Fruit fly (Drosophila melanogaster) whole organism, wandering third instar larva: ENCODE results near the gene Smg5.

ENCODE experiments used
- Abd-B ChIP-seq: fragments of >200 bp; optimal IDR thresholded peaks from 2 replicates; lab custom pipeline; 2017; ENCODE audit warnings: missing biosample characterization, missing genetic modification characterization
- CG32264 ChIP-seq: fragments of 200-800 bp; sonication (Bioruptor generic); optimal IDR thresholded peaks from 2 replicates; lab custom pipeline; 2016; ENCODE audit warnings: missing biosample characterization, missing genetic modification characterization
- CrebA ChIP-seq: fragments of 200-800 bp; sonication (Bioruptor generic); optimal IDR thresholded peaks from 2 replicates; lab custom pipeline; 2016; ENCODE audit warnings: missing biosample characterization, mild to moderate bottlenecking, missing genetic modification characterization, borderline replicate concordance
- Dfd ChIP-seq: fragments of >200 bp; optimal IDR thresholded peaks from 2 replicates; lab custom pipeline; 2017; ENCODE audit warnings: missing biosample characterization, missing genetic modification characterization
- HLH106 ChIP-seq: fragments of 200-800 bp; optimal IDR thresholded peaks from 3 replicates; lab custom pipeline; 2019; ENCODE audit warnings: missing biosample characterization, mild to moderate bottlenecking, missing genetic modification characterization, moderate library complexity
- Hnf4 ChIP-seq: fragments of 200-800 bp; sonication (Bioruptor generic); optimal IDR thresholded peaks from 2 replicates; lab custom pipeline; 2016; ENCODE audit warnings: missing biosample characterization, mild to moderate bottlenecking, missing genetic modification characterization
- Hr78 ChIP-seq: fragments of >200 bp; optimal IDR thresholded peaks from 2 replicates; lab custom pipeline; 2017; ENCODE audit warnings: missing biosample characterization, missing genetic modification characterization
- Hr83 ChIP-seq: fragments of 200-300 bp; sonication (Bioruptor generic); optimal IDR thresholded peaks from 2 replicates; lab custom pipeline; 2016; ENCODE audit warnings: missing biosample characterization, mild to moderate bottlenecking, missing genetic modification characterization, moderate library complexity; ENCODE audit not compliant: poor library complexity, severe bottlenecking
- Myc ChIP-seq: fragments of >200 bp; optimal IDR thresholded peaks from 2 replicates; lab custom pipeline; 2017
- OdsH ChIP-seq: fragments of 200-800 bp; sonication (Bioruptor generic); optimal IDR thresholded peaks from 2 replicates; lab custom pipeline; 2016; ENCODE audit warnings: missing biosample characterization, mild to moderate bottlenecking, missing genetic modification characterization
- Rel ChIP-seq, 2 experiments: fragments of 200-800 bp; sonication (Bioruptor generic) in 1 of 2; optimal IDR thresholded peaks; 2 replicates in 1 of 2; 3 replicates in 1 of 2; lab custom pipeline; 2016 to 2019; ENCODE audit warnings: mild to moderate bottlenecking in 2 of 2, missing biosample characterization in 2 of 2, missing genetic modification characterization in 2 of 2, moderate library complexity in 1 of 2
- Vsx2 ChIP-seq: fragments of 200-300, 225-300 bp; sonication (Bioruptor generic); optimal IDR thresholded peaks from 2 replicates; lab custom pipeline; 2018; ENCODE audit warnings: missing biosample characterization, missing genetic modification characterization; ENCODE audit not compliant: partially characterized antibody
- dmrt93B ChIP-seq: fragments of 200-800 bp; sonication (Bioruptor generic); optimal IDR thresholded peaks from 2 replicates; lab custom pipeline; 2018; ENCODE audit warnings: missing biosample characterization, mild to moderate bottlenecking, missing genetic modification characterization
- dsf ChIP-seq: sonication (Bioruptor generic); optimal IDR thresholded peaks from 2 replicates; lab custom pipeline; 2016; ENCODE audit warnings: missing biosample characterization, missing genetic modification characterization, borderline replicate concordance
- ey ChIP-seq: fragments of 200-800 bp; sonication (Bioruptor generic); optimal IDR thresholded peaks from 2 replicates; lab custom pipeline; 2016; ENCODE audit warnings: missing biosample characterization, missing genetic modification characterization
- foxo ChIP-seq, 2 experiments: fragments of 200-800 bp; sonication (Bioruptor generic); optimal IDR thresholded peaks; 2 replicates in 1 of 2; 3 replicates in 1 of 2; lab custom pipeline; 2016 to 2017; ENCODE audit warnings: missing biosample characterization in 2 of 2, missing genetic modification characterization in 2 of 2
- fru ChIP-seq: fragments of 200-800 bp; sonication (Bioruptor generic); optimal IDR thresholded peaks from 3 replicates; lab custom pipeline; 2016; ENCODE audit warnings: missing biosample characterization, mild to moderate bottlenecking, missing genetic modification characterization
- h ChIP-seq: fragments of 200-800 bp; sonication (Bioruptor generic); optimal IDR thresholded peaks from 3 replicates; lab custom pipeline; 2016; ENCODE audit warnings: missing biosample characterization, mild to moderate bottlenecking, missing genetic modification characterization
- jim ChIP-seq: fragments of 175-275, 200-325 bp; sonication (Bioruptor generic); optimal IDR thresholded peaks from 2 replicates; lab custom pipeline; 2016; ENCODE audit warnings: missing biosample characterization, mild to moderate bottlenecking, missing genetic modification characterization
- lola ChIP-seq: fragments of >200 bp; optimal IDR thresholded peaks from 2 replicates; lab custom pipeline; 2017; ENCODE audit warnings: missing biosample characterization, missing genetic modification characterization
- pan ChIP-seq: fragments of >200 bp; optimal IDR thresholded peaks from 2 replicates; lab custom pipeline; 2017
- rgr ChIP-seq: fragments of 200-800 bp; sonication (Bioruptor generic); optimal IDR thresholded peaks from 3 replicates; lab custom pipeline; 2016; ENCODE audit warnings: missing biosample characterization, mild to moderate bottlenecking, missing genetic modification characterization
- woc ChIP-seq: sonication (Bioruptor generic); optimal IDR thresholded peaks from 2 replicates; lab custom pipeline; 2016; ENCODE audit warnings: missing biosample characterization, mild to moderate bottlenecking, missing genetic modification characterization

The Smg5 gene

DNA sequence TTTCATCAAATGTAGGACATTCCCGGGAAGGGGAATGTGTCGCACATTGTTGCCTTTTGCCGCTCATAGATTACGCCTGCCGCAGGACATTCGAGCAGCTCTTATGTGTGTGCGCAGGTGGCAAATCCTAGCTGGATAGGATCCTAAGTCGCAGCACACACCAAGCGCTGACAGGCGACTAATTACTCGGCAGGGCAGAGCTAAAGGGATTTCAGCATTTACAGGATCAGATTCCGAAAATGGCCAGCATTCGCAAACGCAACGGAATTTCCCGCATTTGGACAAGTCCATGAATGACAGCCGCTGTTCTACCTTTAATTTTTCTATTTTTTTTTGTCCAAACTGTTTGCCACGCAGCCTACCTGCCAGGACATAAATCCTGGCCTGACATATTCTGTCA lies 36.8 kb downstream of the Smg5 start:
- TF ChIP-seq lola (GFP tag; lab: Kevin White, UChicago) = no peak
- TF ChIP-seq fru (GFP tag; lab: Kevin White, UChicago) = no peak
- TF ChIP-seq Myc (lab: Kevin White, UChicago) = no peak
- TF ChIP-seq rgr (GFP tag; lab: Kevin White, UChicago) = no peak
- TF ChIP-seq Abd-B = no peak
- TF ChIP-seq Hnf4 (GFP tag; lab: Kevin White, UChicago) = no peak
- TF ChIP-seq OdsH (GFP tag; lab: Kevin White, UChicago) = no peak
- no peak for TF ChIP-seq pan (lab: Kevin White, UChicago)
- TF ChIP-seq Vsx2 (GFP tag; lab: Kevin White, UChicago) = no peak
- no peak for TF ChIP-seq CG32264 (GFP tag; lab: Kevin White, UChicago)
- no peak for TF ChIP-seq dmrt93B (GFP tag; lab: Kevin White, UChicago)
- TF ChIP-seq ey (GFP tag; lab: Kevin White, UChicago) = no peak
- TF ChIP-seq Hr83 (GFP tag; lab: Kevin White, UChicago) = no peak
- TF ChIP-seq woc = no peak
- no peak for TF ChIP-seq HLH106 (tag; lab: Kevin White, UChicago)
- TF ChIP-seq jim (GFP tag; lab: Kevin White, UChicago) = no peak
- no peak for TF ChIP-seq Rel (GFP tag; optimal IDR thresholded peaks at IDR 0.05; lab: Kevin White, UChicago)
- TF ChIP-seq Rel (tag; optimal IDR thresholded peaks at IDR 0.05; lab: Kevin White, UChicago) = no peak
- no peak for TF ChIP-seq CrebA (GFP tag; lab: Kevin White, UChicago)

DNA sequence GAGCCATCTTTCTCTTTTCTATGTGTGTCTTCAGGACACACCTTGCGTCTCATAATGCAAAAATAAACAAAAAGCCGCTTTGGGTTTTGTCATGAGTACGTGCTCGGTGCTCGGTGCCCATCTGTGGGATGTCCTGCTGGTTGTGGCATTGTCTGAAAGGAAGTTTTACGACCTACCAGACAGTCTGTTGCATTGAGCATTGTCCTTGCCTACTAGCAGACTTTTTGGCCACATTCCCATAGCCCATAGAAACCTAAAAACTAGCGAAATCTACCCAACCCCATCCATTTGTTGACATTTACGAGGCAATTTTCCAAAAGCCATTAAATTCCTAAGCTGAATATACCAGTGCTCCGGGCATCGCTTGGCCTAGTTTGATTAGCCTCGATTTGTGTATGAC lies 53.4 kb downstream of the Smg5 start:
- TF ChIP-seq dsf (no peak), Vsx2 (GFP tag; lab: Kevin White, UChicago) (no peak), Hr78 (GFP tag; lab: Kevin White, UChicago) (no peak), CG32264 (GFP tag; lab: Kevin White, UChicago) (no peak), Dfd (no peak), fru (GFP tag; lab: Kevin White, UChicago) (no peak), lola (GFP tag; lab: Kevin White, UChicago) (no peak), Rel (GFP tag; optimal IDR thresholded peaks at IDR 0.05; lab: Kevin White, UChicago) (no peak), Rel (tag; optimal IDR thresholded peaks at IDR 0.05; lab: Kevin White, UChicago) (no peak), Hr83 (GFP tag; lab: Kevin White, UChicago) (no peak), foxo (GFP tag; optimal IDR thresholded peaks at IDR 0.05; lab: Kevin White, UChicago) (no peak), Myc (lab: Kevin White, UChicago) (no peak), h (GFP tag; lab: Kevin White, UChicago) (no peak), Hnf4 (GFP tag; lab: Kevin White, UChicago) (no peak)

- TF ChIP-seq Myc (lab: Kevin White, UChicago) = no peak
- no peak for TF ChIP-seq fru (GFP tag; lab: Kevin White, UChicago)
Observed at dm6 chr2L:13849125-13849524, 55.3 kb downstream of the Smg5 start, which contains the start of gene CG7968. CG7968 (plus strand) TSS chr2L:13849400.
